Worm (Caenorhabditis elegans) whole organism, young adult: ENCODE measurements around the gene W03B1.3.

ENCODE experiments used
- B0019.2 ChIP-seq: fragments of 200-800 bp; sonication (Bioruptor generic); conservative IDR thresholded peaks from 2 replicates; pipeline ENCODE4 v1.3.6; 2022; ENCODE audit warnings: missing genetic modification reagents, missing genetic modification characterization, missing compliant biosample characterization
- C17E4.6 ChIP-seq: fragments of 200-800 bp; sonication (Bioruptor generic); IDR thresholded peaks from 2 replicates; pipeline ENCODE4 v1.3.6; 2022; ENCODE audit warnings: missing genetic modification reagents, missing genetic modification characterization, missing compliant biosample characterization
- F10E7.11 ChIP-seq: sonication (generic microtip); optimal IDR thresholded peaks from 2 replicates; lab custom pipeline; 2017; ENCODE audit warnings: mild to moderate bottlenecking, missing genetic modification characterization, moderate library complexity, missing compliant biosample characterization
- F33H1.4 ChIP-seq: fragments of 200-800 bp; sonication (Bioruptor generic); IDR thresholded peaks from 2 replicates; pipeline ENCODE4 v1.3.6; 2022; ENCODE audit warnings: missing genetic modification reagents, missing genetic modification characterization, missing compliant biosample characterization
- F37B4.10 ChIP-seq: fragments of 200-800 bp; sonication (Bioruptor generic); IDR thresholded peaks from 2 replicates; pipeline ENCODE4 v1.3.6; 2022; ENCODE audit warnings: missing genetic modification characterization, missing compliant biosample characterization
- F52B5.7 ChIP-seq: sonication (generic microtip); optimal IDR thresholded peaks from 2 replicates; lab custom pipeline; 2016; ENCODE audit warnings: mild to moderate bottlenecking, missing genetic modification characterization, missing compliant biosample characterization
- K11D2.4 ChIP-seq: fragments of 200-800 bp; sonication (Bioruptor generic); IDR thresholded peaks from 2 replicates; pipeline ENCODE4 v1.3.6; 2022; ENCODE audit warnings: missing genetic modification reagents, missing genetic modification characterization, missing compliant biosample characterization
- T07F8.4 ChIP-seq: sonication (generic microtip); optimal IDR thresholded peaks from 2 replicates; lab custom pipeline; 2016; ENCODE audit warnings: mild to moderate bottlenecking, missing genetic modification characterization, moderate library complexity, missing compliant biosample characterization
- Y79H2A.3 ChIP-seq: fragments of 200-800 bp; sonication (Bioruptor generic); conservative IDR thresholded peaks from 2 replicates; pipeline ENCODE4 v1.3.6; 2022; ENCODE audit warnings: missing genetic modification reagents, missing genetic modification characterization, missing compliant biosample characterization
- aptf-3 ChIP-seq: fragments of 200-800 bp; sonication (Bioruptor generic); IDR thresholded peaks from 2 replicates; pipeline ENCODE4 v1.3.6; 2022; ENCODE audit warnings: missing genetic modification characterization, missing compliant biosample characterization
- athp-1 ChIP-seq: sonication (generic microtip); optimal IDR thresholded peaks from 2 replicates; lab custom pipeline; 2017; ENCODE audit warnings: mild to moderate bottlenecking, missing genetic modification characterization, missing compliant biosample characterization
- attf-6 ChIP-seq: fragments of 200-800 bp; sonication (Bioruptor generic); IDR thresholded peaks from 2 replicates; pipeline ENCODE4 v1.3.6; 2022; ENCODE audit warnings: missing genetic modification reagents, missing genetic modification characterization, missing compliant biosample characterization
- bed-2 ChIP-seq: fragments of 200-800 bp; sonication (Bioruptor generic); IDR thresholded peaks from 2 replicates; pipeline ENCODE4 v1.3.6; 2022; ENCODE audit warnings: missing genetic modification reagents, missing genetic modification characterization, missing compliant biosample characterization
- ccch-3 ChIP-seq: fragments of 200-800 bp; sonication (Bioruptor generic); optimal IDR thresholded peaks from 2 replicates; lab custom pipeline; 2018; ENCODE audit warnings: mild to moderate bottlenecking, missing genetic modification characterization, missing compliant biosample characterization
- cebp-2 ChIP-seq: fragments of 200-800 bp; sonication (Bioruptor generic); IDR thresholded peaks from 2 replicates; pipeline ENCODE4 v1.3.6; 2022; ENCODE audit warnings: missing genetic modification characterization, missing compliant biosample characterization
- ceh-91 ChIP-seq: fragments of 200-800 bp; sonication (Bioruptor generic); IDR thresholded peaks from 2 replicates; pipeline ENCODE4 v1.3.6; 2022; ENCODE audit warnings: missing genetic modification reagents, missing genetic modification characterization, missing compliant biosample characterization
- die-1 ChIP-seq: sonication (generic microtip); optimal IDR thresholded peaks from 2 replicates; lab custom pipeline; 2016; ENCODE audit warnings: missing genotype, mild to moderate bottlenecking, missing genetic modification characterization, missing compliant biosample characterization
- efl-1 ChIP-seq: fragments of 150-350 bp; optimal IDR thresholded peaks from 2 replicates; lab custom pipeline; 2014; ENCODE audit warnings: missing biosample characterization, missing genetic modification reagents, missing genetic modification characterization
- egrh-3 ChIP-seq: fragments of 200-800 bp; sonication (Bioruptor generic); IDR thresholded peaks from 2 replicates; pipeline ENCODE4 v1.3.6; 2022; ENCODE audit warnings: missing genetic modification reagents, missing genetic modification characterization, missing compliant biosample characterization
- ekl-4 ChIP-seq: fragments of 200-800 bp; sonication (Bioruptor generic); IDR thresholded peaks from 2 replicates; pipeline ENCODE4 v1.3.6; 2022; ENCODE audit warnings: missing genetic modification reagents, missing genetic modification characterization, missing compliant biosample characterization
- fkh-3 ChIP-seq: sonication (generic microtip); optimal IDR thresholded peaks from 2 replicates; lab custom pipeline; 2016; ENCODE audit warnings: mild to moderate bottlenecking, missing genetic modification characterization, missing compliant biosample characterization
- let-526 ChIP-seq: fragments of 200-800 bp; sonication (Bioruptor generic); IDR thresholded peaks from 2 replicates; pipeline ENCODE4 v1.3.6; 2022; ENCODE audit warnings: missing genetic modification reagents, missing genetic modification characterization, missing compliant biosample characterization
- madf-3 ChIP-seq: fragments of 200-800 bp; sonication (Bioruptor generic); IDR thresholded peaks from 2 replicates; pipeline ENCODE4 v1.3.6; 2022; ENCODE audit warnings: missing genetic modification reagents, missing genetic modification characterization, missing compliant biosample characterization
- madf-8 ChIP-seq: fragments of 200-800 bp; sonication (Bioruptor generic); conservative IDR thresholded peaks from 2 replicates; pipeline ENCODE4 v1.3.6; 2022; ENCODE audit warnings: missing genetic modification reagents, missing genetic modification characterization, missing compliant biosample characterization
- mcd-1 ChIP-seq: fragments of 200-800 bp; sonication (Bioruptor generic); IDR thresholded peaks from 2 replicates; pipeline ENCODE4 v1.3.6; 2022; ENCODE audit warnings: missing genetic modification reagents, missing genetic modification characterization, missing compliant biosample characterization
- mes-4 ChIP-seq: sonication (generic microtip); optimal IDR thresholded peaks from 2 replicates; lab custom pipeline; 2016; ENCODE audit warnings: missing genotype, missing genetic modification characterization, missing compliant biosample characterization
- nfya-1 ChIP-seq: sonication (generic microtip); optimal IDR thresholded peaks from 2 replicates; lab custom pipeline; 2017; ENCODE audit warnings: antibody characterized with exemption, missing compliant biosample characterization, missing genetic modification characterization, borderline replicate concordance; ENCODE audit not compliant: insufficient read depth
- nfyb-1 ChIP-seq: fragments of 200-800 bp; sonication (Bioruptor generic); IDR thresholded peaks from 2 replicates; pipeline ENCODE4 v1.3.6; 2022; ENCODE audit warnings: missing genetic modification reagents, missing genetic modification characterization, missing compliant biosample characterization
- nhr-179 ChIP-seq: sonication (generic microtip); optimal IDR thresholded peaks from 2 replicates; lab custom pipeline; 2016; ENCODE audit warnings: mild to moderate bottlenecking, missing genetic modification characterization, missing compliant biosample characterization
- pbrm-1 ChIP-seq: fragments of 200-800 bp; sonication (Bioruptor generic); IDR thresholded peaks from 2 replicates; pipeline ENCODE4 v1.3.6; 2022; ENCODE audit warnings: missing genetic modification reagents, missing genetic modification characterization, missing compliant biosample characterization
- rcor-1 ChIP-seq: fragments of 200-800 bp; sonication (Bioruptor generic); IDR thresholded peaks from 2 replicates; pipeline ENCODE4 v1.3.6; 2022; ENCODE audit warnings: missing genetic modification reagents, missing genetic modification characterization, missing compliant biosample characterization
- rpc-1 ChIP-seq, 2 experiments: fragments of 150-350 bp in 1 of 2; sonication (generic microtip) in 1 of 2; optimal IDR thresholded peaks; 2 replicates each; lab custom pipeline; 2014 to 2018; ENCODE audit warnings: missing biosample characterization in 1 of 2, missing genetic modification characterization in 1 of 2, missing genetic modification reagents in 1 of 2, missing genotype in 1 of 2
- snpc-1.1 ChIP-seq: sonication (generic microtip); optimal IDR thresholded peaks from 2 replicates; lab custom pipeline; 2017; ENCODE audit warnings: missing genetic modification characterization, mild to moderate bottlenecking, missing compliant biosample characterization, antibody characterized with exemption, moderate library complexity, missing genotype, missing genetic modification reagents; ENCODE audit not compliant: insufficient read depth
- snpc-3.4 ChIP-seq: sonication (generic microtip); optimal IDR thresholded peaks from 2 replicates; lab custom pipeline; 2017; ENCODE audit warnings: missing genetic modification characterization, mild to moderate bottlenecking, missing compliant biosample characterization, antibody characterized with exemption, moderate library complexity, missing genotype, missing genetic modification reagents
- snpc-4 ChIP-seq, 5 experiments: fragments of 150-350 bp in 1 of 5; sonication (generic microtip) in 4 of 5; optimal IDR thresholded peaks; 2 replicates each; lab custom pipeline; 2014 to 2018; ENCODE audit warnings: missing genetic modification characterization in 5 of 5, missing biosample characterization in 3 of 5, antibody characterized with exemption in 2 of 5, mild to moderate bottlenecking in 2 of 5, missing compliant biosample characterization in 2 of 5, missing genotype in 2 of 5, moderate library complexity in 2 of 5, missing genetic modification reagents in 1 of 5
- xnd-1 ChIP-seq: sonication (generic microtip); optimal IDR thresholded peaks from 2 replicates; lab custom pipeline; 2016; ENCODE audit warnings: missing genotype, missing genetic modification reagents, missing genetic modification characterization, missing compliant biosample characterization
- zfh-2 ChIP-seq: fragments of 200-800 bp; sonication (Bioruptor generic); conservative IDR thresholded peaks from 2 replicates; pipeline ENCODE4 v1.3.6; 2022; ENCODE audit warnings: missing genetic modification reagents, missing genetic modification characterization, missing compliant biosample characterization
- ztf-25 ChIP-seq: fragments of 200-800 bp; sonication (Bioruptor generic); IDR thresholded peaks from 2 replicates; pipeline ENCODE4 v1.3.6; 2022; ENCODE audit warnings: missing genetic modification reagents, missing genetic modification characterization, missing compliant biosample characterization
- ztf-26 ChIP-seq: sonication (generic microtip); optimal IDR thresholded peaks from 2 replicates; lab custom pipeline; 2017; ENCODE audit warnings: missing genetic modification characterization, missing compliant biosample characterization

The W03B1.3 gene

ce11 chrIV:4347578-4348003 is 11.6 kb upstream of the W03B1.3 start (continued):
- TF ChIP-seq snpc-1.1 (peak; percentile 95), F52B5.7 (tag; lab: Kevin White, UChicago) (peak; percentile 21), nfya-1 (no peak), nfyb-1 (GFP tag; lab: Robert Waterston, UW) (peak; percentile 63; the same call in 1 of the 2 replicates), xnd-1 (tag; lab: Kevin White, UChicago) (peak; percentile 46), ztf-26 (tag; lab: Kevin White, UChicago) (no peak), let-526 (no peak), egrh-3 (GFP tag; lab: Robert Waterston, UW) (no peak), T07F8.4 (tag; lab: Kevin White, UChicago) (no peak), rpc-1 (optimal IDR thresholded peaks at IDR 0.05; lab: Kevin White, UChicago) (no peak), rpc-1 (tag; optimal IDR thresholded peaks at IDR 0.05; lab: Kevin White, UChicago) (peak; percentile 11), snpc-3.4 (tag; lab: Kevin White, UChicago) (peak; percentile 77), nhr-179 (tag; lab: Kevin White, UChicago) (no peak), F33H1.4 (GFP tag; lab: Robert Waterston, UW) (peak; percentile 53), Y79H2A.3 (GFP tag; lab: Robert Waterston, UW) (peak; percentile 48; the same call in 1 of the 2 replicates), K11D2.4 (GFP tag; lab: Robert Waterston, UW) (no peak), C17E4.6 (GFP tag; lab: Robert Waterston, UW) (peak; percentile 76), pbrm-1 (GFP tag; lab: Robert Waterston, UW) (peak; percentile 88), B0019.2 (GFP tag; lab: Robert Waterston, UW) (no peak), cebp-2 (no peak), ccch-3 (GFP tag; lab: Kevin White, UChicago) (no peak), snpc-4 (GFP tag; optimal IDR thresholded peaks at IDR 0.05; lab: Kevin White, UChicago) (peak; percentile 85), snpc-4 (tag; optimal IDR thresholded peaks at IDR 0.05; lab: Kevin White, UChicago) (peak; percentile 83 to 96 (median 92)), mcd-1 (GFP tag; lab: Robert Waterston, UW) (peak; percentile 90), madf-3 (GFP tag; lab: Robert Waterston, UW) (peak; percentile 71), F37B4.10 (GFP tag; lab: Robert Waterston, UW) (no peak), fkh-3 (tag; lab: Kevin White, UChicago) (no peak), ekl-4 (GFP tag; lab: Robert Waterston, UW) (no peak; the same call in none of the 2 replicates), bed-2 (GFP tag; lab: Robert Waterston, UW) (no peak), rcor-1 (GFP tag; lab: Robert Waterston, UW) (peak; percentile 60), die-1 (tag; lab: Kevin White, UChicago) (peak; percentile 60), F10E7.11 (tag; lab: Kevin White, UChicago) (no peak), madf-8 (no peak; the same call in 1 of the 2 replicates)

- TF ChIP-seq ztf-25 (GFP tag; lab: Robert Waterston, UW) (no peak), F33H1.4 (GFP tag; lab: Robert Waterston, UW) (no peak), ccch-3 (GFP tag; lab: Kevin White, UChicago) (no peak), xnd-1 (tag; lab: Kevin White, UChicago) (no peak), mes-4 (tag; lab: Kevin White, UChicago) (no peak), zfh-2 (GFP tag; lab: Robert Waterston, UW) (no peak), attf-6 (GFP tag; lab: Robert Waterston, UW) (no peak), ceh-91 (no peak), efl-1 (GFP tag; lab: Kevin White, UChicago) (no peak), aptf-3 (GFP tag; lab: Robert Waterston, UW) (no peak), pbrm-1 (GFP tag; lab: Robert Waterston, UW) (no peak), athp-1 (tag; lab: Kevin White, UChicago) (no peak)
- TF ChIP-seq, all 124 proteins: peak for 0
Measured at ce11 chrIV:4346512-4346911, 10.5 kb upstream of the W03B1.3 start, which contains the start of gene oac-52. Gene oac-52, minus strand, starts transcription at chrIV:4346612.
